Worm (Caenorhabditis elegans) whole organism, late embryonic: ENCODE measurements around the gene gmn-1.

Source experiments
- ama-1 ChIP-seq: fragments of 150-350 bp; optimal IDR thresholded peaks from 2 replicates; lab custom pipeline; 2014
- ceh-18 ChIP-seq: sonication (generic microtip); optimal IDR thresholded peaks from 2 replicates; lab custom pipeline; 2016; ENCODE audit warnings: missing genetic modification characterization, missing compliant biosample characterization
- ceh-22 ChIP-seq: sonication (generic microtip); optimal IDR thresholded peaks from 2 replicates; lab custom pipeline; 2017; ENCODE audit warnings: missing biosample characterization, missing genetic modification characterization
- ceh-24 ChIP-seq: sonication (generic microtip); optimal IDR thresholded peaks from 2 replicates; lab custom pipeline; 2016; ENCODE audit warnings: mild to moderate bottlenecking, missing genetic modification characterization, missing compliant biosample characterization
- fax-1 ChIP-seq: sonication (generic microtip); optimal IDR thresholded peaks from 2 replicates; lab custom pipeline; 2016; ENCODE audit warnings: missing genotype, missing genetic modification characterization, missing compliant biosample characterization
- npax-4 ChIP-seq: sonication (generic microtip); optimal IDR thresholded peaks from 2 replicates; lab custom pipeline; 2016; ENCODE audit warnings: missing genetic modification characterization, missing compliant biosample characterization
- unc-55 ChIP-seq: sonication (generic microtip); optimal IDR thresholded peaks from 2 replicates; lab custom pipeline; 2017; ENCODE audit warnings: missing biosample characterization, missing genetic modification reagents, missing genetic modification characterization

DNA sequence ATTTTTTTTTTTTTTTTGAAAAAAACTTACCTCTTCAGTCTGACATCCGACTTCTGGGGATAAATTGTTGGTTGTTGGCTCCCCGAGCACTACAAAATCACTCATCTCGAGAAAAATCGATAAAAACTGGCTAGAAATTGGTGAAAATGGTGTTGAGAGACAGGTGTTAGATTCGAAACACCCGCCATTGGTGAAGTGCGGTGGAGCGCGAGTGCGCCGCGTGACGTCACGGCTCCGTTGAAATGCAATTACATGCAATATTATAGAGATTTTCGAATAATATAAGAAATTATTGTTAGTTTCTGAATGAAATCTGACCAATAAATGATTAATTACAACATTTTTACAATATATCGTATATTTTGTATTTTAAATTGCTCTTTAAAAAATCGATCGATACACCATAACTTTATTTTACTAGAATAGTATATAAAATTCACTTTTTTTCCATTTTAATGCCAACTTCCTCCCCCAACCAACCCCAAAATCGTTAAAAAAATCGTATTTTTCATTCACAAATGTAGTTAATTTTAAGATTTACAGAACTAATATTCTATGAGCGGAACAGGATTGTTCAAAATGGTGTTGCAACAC, 1.1 kb upstream of the gmn-1 start, which contains the start of the genes Y75B8A.18 and Y75B8A.19:
- TF ChIP-seq npax-4 (tag; lab: Kevin White, UChicago) (no peak), unc-55 (no peak), ceh-22 (tag; lab: Kevin White, UChicago) (no peak), ceh-18 (tag; lab: Kevin White, UChicago) (no peak), ama-1 (lab: Kevin White, UChicago) (no peak), fax-1 (tag; lab: Kevin White, UChicago) (no peak), ceh-24 (tag; lab: Kevin White, UChicago) (no peak)
